Worm (Caenorhabditis elegans) whole organism, L3 larva: Measurements from ENCODE around the gene Y50D4A.6.

Experiments used
- ceh-9 ChIP-seq: sonication (generic microtip); optimal IDR thresholded peaks from 2 replicates; lab custom pipeline; 2018; ENCODE audit warnings: missing biosample characterization, missing genetic modification characterization
- eor-1 ChIP-seq, 2 experiments: fragments of 150-350 bp; optimal IDR thresholded peaks; 2 replicates each; lab custom pipeline; 2014 to 2018; ENCODE audit warnings: missing biosample characterization in 2 of 2, missing genetic modification characterization in 2 of 2
- fkh-10 ChIP-seq: sonication (generic microtip); optimal IDR thresholded peaks from 2 replicates; lab custom pipeline; 2017; ENCODE audit warnings: missing biosample characterization, missing genetic modification reagents, missing genetic modification characterization
- fkh-2 ChIP-seq: fragments of 150-350 bp; optimal IDR thresholded peaks from 2 replicates; lab custom pipeline; 2014; ENCODE audit warnings: missing biosample characterization, missing genetic modification reagents, missing genetic modification characterization
- hmg-11 ChIP-seq: sonication (generic microtip); optimal IDR thresholded peaks from 2 replicates; lab custom pipeline; 2016; ENCODE audit warnings: missing genetic modification characterization, missing compliant biosample characterization
- lin-39 ChIP-seq: fragments of 150-350 bp; optimal IDR thresholded peaks from 2 replicates; lab custom pipeline; 2018; ENCODE audit warnings: missing biosample characterization, missing genetic modification reagents, missing genetic modification characterization
- lsy-12 ChIP-seq: sonication (generic microtip); optimal IDR thresholded peaks from 2 replicates; lab custom pipeline; 2016; ENCODE audit warnings: mild to moderate bottlenecking, missing genetic modification characterization, missing compliant biosample characterization
- nhr-12 ChIP-seq: fragments of 150-350 bp; optimal IDR thresholded peaks from 2 replicates; lab custom pipeline; 2014; ENCODE audit warnings: missing biosample characterization, missing genetic modification characterization
- nhr-237 ChIP-seq: fragments of 150-350 bp; optimal IDR thresholded peaks from 2 replicates; lab custom pipeline; 2014; ENCODE audit warnings: missing biosample characterization, missing genetic modification characterization
- pqm-1 ChIP-seq: fragments of 150-350 bp; optimal IDR thresholded peaks from 2 replicates; lab custom pipeline; 2017; ENCODE audit warnings: missing biosample characterization, missing genetic modification characterization, inconsistent platforms
- skn-1 ChIP-seq: fragments of 150-350 bp; optimal IDR thresholded peaks from 2 replicates; lab custom pipeline; 2014; ENCODE audit warnings: missing biosample characterization, missing genetic modification characterization
- snpc-4 ChIP-seq: fragments of 150-350 bp; optimal IDR thresholded peaks from 2 replicates; lab custom pipeline; 2014; ENCODE audit warnings: missing biosample characterization, missing genetic modification characterization
- ztf-11 ChIP-seq: fragments of 150-350 bp; optimal IDR thresholded peaks from 2 replicates; lab custom pipeline; 2014; ENCODE audit warnings: missing biosample characterization, missing genetic modification characterization

The Y50D4A.6 gene

DNA sequence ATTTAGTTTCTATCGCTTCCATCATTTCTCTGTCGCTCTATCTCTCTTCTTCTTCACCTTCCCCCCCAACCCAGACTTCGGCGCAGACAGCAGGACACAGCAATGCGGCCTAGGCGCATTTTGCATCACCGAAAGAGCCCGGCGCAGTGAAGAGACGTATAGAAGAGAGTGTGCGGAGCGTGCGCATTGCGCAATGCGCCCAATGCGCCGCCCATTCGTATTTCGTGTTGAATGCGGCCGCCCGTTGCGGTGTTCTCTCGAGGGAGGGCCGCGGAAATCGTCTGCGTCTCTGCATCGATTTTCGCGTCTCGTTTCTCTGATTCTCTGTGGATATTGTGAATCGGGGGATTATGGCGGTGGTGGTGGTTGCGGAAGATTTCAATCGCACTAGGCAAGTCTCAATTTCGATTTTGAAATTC is 47.7 kb downstream of the Y50D4A.6 start (continued):
- peak; percentile 99 for TF ChIP-seq lsy-12 (tag; lab: Kevin White, UChicago)
- TF ChIP-seq ceh-9 (tag; lab: Kevin White, UChicago), result no peak
- peak; percentile 87 for TF ChIP-seq skn-1 (tag; lab: Kevin White, UChicago)
- TF ChIP-seq eor-1 (tag; optimal IDR thresholded peaks at IDR 0.05; lab: Kevin White, UChicago), result peak in 1 of 2 experiments; percentile 79
- TF ChIP-seq pqm-1 (tag; lab: Kevin White, UChicago), result peak; percentile 83
- TF ChIP-seq nhr-237 (tag; lab: Kevin White, UChicago), result peak; percentile 63
- TF ChIP-seq fkh-2 (tag; lab: Kevin White, UChicago), result peak; percentile 2

DNA sequence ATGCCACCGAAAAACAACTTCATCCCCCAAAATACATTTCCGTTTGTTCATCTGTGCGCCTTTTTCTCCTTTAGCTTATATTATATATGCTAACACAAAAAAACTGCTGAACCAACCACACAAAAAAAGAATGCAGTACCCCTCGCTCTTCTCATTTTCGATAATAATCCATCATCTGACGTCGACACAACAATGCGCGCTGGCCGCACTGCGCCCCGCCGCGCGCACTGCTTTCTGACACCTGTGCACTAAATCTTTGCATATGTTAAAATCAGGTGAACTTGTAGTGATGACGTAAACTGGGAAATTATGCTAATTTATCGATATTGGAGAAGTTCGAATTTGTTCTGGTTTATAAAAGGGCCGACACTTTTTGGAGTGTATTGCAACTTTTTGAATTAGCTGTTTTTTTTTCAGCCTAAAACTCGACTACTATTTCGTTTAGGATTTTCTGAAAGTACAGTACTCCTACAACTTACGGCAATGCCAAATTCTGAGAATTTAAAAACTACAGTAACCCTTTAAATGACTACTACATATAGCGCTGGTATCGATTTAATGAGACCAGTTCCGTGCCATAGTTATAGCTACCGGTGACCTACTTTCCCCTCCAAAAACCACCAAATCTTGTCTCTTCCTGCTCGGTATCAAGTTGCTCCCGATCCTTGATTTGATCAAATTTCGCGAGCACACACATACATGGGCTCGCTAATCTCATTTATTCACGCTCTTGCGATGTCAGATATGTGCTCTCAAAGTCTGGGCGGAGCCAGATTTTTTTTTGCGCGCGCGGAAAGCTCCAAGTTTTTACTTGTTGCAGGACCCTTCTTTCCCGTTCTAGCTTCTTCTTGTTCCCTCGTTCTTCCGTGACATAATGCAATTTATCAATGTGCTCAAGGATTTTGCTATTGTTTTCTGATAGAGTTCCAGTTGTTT is 49.1 kb downstream of the Y50D4A.6 start:
- peak; percentile 1 for TF ChIP-seq hmg-11 (tag; lab: Kevin White, UChicago)
- peak; percentile 90 for TF ChIP-seq fkh-10 (GFP tag; lab: Kevin White, UChicago)
- TF ChIP-seq ztf-11 (tag; lab: Kevin White, UChicago), result no peak
- TF ChIP-seq nhr-12 (tag; lab: Kevin White, UChicago), result no peak
- no peak for TF ChIP-seq snpc-4 (tag; lab: Kevin White, UChicago)
- peak; percentile 79 for TF ChIP-seq lin-39
